Worm (Caenorhabditis elegans): ENCODE measurements around the gene C11G10.1.

Gene C11G10.1

ce11 chrX:15125138-15125537 is 33.4 kb downstream of the C11G10.1 start:
- TF ChIP-seq unc-86 (tag; optimal IDR thresholded peaks at IDR 0.05) (no peak), ceh-82 (tag; optimal IDR thresholded peaks at IDR 0.05) (no peak), nhr-11 (tag; optimal IDR thresholded peaks at IDR 0.05) (no peak), pqm-1 (tag; optimal IDR thresholded peaks at IDR 0.05) (no peak), ztf-4 (tag; optimal IDR thresholded peaks at IDR 0.05) (no peak)

- TF ChIP-seq zag-1 (tag; optimal IDR thresholded peaks at IDR 0.05): no peak
- TF ChIP-seq fkh-4 (tag; optimal IDR thresholded peaks at IDR 0.05; ENCODE audit: borderline replicate concordance): no peak
- TF ChIP-seq mef-2 (tag; optimal IDR thresholded peaks at IDR 0.05): no peak
- TF ChIP-seq snpc-4 (tag; optimal IDR thresholded peaks at IDR 0.05): no peak
- TF ChIP-seq efl-3 (GFP tag; optimal IDR thresholded peaks at IDR 0.05): no peak
- no peak for TF ChIP-seq vab-15 (tag; optimal IDR thresholded peaks at IDR 0.05)
- no peak for TF ChIP-seq ama-1 (optimal IDR thresholded peaks at IDR 0.05)
- TF ChIP-seq zip-4 (GFP tag; optimal IDR thresholded peaks at IDR 0.05): no peak
- no peak for TF ChIP-seq fkh-8 (tag; optimal IDR thresholded peaks at IDR 0.05)
- TF ChIP-seq lin-14 (GFP tag; optimal IDR thresholded peaks at IDR 0.05): no peak
- no peak for TF ChIP-seq mep-1 (tag; optimal IDR thresholded peaks at IDR 0.05)
- TF ChIP-seq mab-9 (GFP tag; IDR thresholded peaks at IDR 0.05): no peak
- no peak for TF ChIP-seq unc-98 (GFP tag; IDR thresholded peaks at IDR 0.05)
- TF ChIP-seq nhr-77 (tag; optimal IDR thresholded peaks at IDR 0.05): no peak
- TF ChIP-seq elt-2 (tag; optimal IDR thresholded peaks at IDR 0.05): no peak
These were observed 38.0 kb downstream of the C11G10.1 start for ce11 chrX:15120545-15120944.

ce11 chrX:15116514-15116913 is 42.0 kb downstream of the C11G10.1 start, which contains the start of gene R07D5.2:
Gene R07D5.2, minus strand, starts transcription at chrX:15116614.
- TF ChIP-seq isw-1 (GFP tag; IDR thresholded peaks at IDR 0.05) (no peak), xbp-1 (tag; optimal IDR thresholded peaks at IDR 0.05) (no peak), nhr-77 (tag; optimal IDR thresholded peaks at IDR 0.05) (no peak), elt-2 (tag; optimal IDR thresholded peaks at IDR 0.05) (no peak), snu-23 (GFP tag; optimal IDR thresholded peaks at IDR 0.05) (no peak), hlh-4 (tag; optimal IDR thresholded peaks at IDR 0.05) (no peak), lir-3 (tag; optimal IDR thresholded peaks at IDR 0.05; ENCODE audit: poor library complexity) (no peak), sptf-1 (tag; optimal IDR thresholded peaks at IDR 0.05) (no peak), fkh-4 (tag; optimal IDR thresholded peaks at IDR 0.05; ENCODE audit: borderline replicate concordance) (no peak), mab-9 (GFP tag; IDR thresholded peaks at IDR 0.05) (no peak), ztf-11 (tag; optimal IDR thresholded peaks at IDR 0.05) (no peak), unc-130 (tag; optimal IDR thresholded peaks at IDR 0.05) (no peak)

ce11 chrX:15115748-15116147 is 42.8 kb downstream of the C11G10.1 start:
- no peak for TF ChIP-seq egl-27 (tag; optimal IDR thresholded peaks at IDR 0.05)
- no peak for TF ChIP-seq vab-15 (tag; optimal IDR thresholded peaks at IDR 0.05)
- no peak for TF ChIP-seq sup-37 (GFP tag; optimal IDR thresholded peaks at IDR 0.05)
- no peak for TF ChIP-seq snu-23 (GFP tag; optimal IDR thresholded peaks at IDR 0.05)
- TF ChIP-seq hpl-2 (GFP tag; optimal IDR thresholded peaks at IDR 0.05): no peak
- no peak for TF ChIP-seq ztf-4 (tag; optimal IDR thresholded peaks at IDR 0.05)
- no peak for TF ChIP-seq nhr-237 (tag; optimal IDR thresholded peaks at IDR 0.05)
- no peak for TF ChIP-seq dsc-1 (tag; optimal IDR thresholded peaks at IDR 0.05)
- no peak for TF ChIP-seq fkh-4 (tag; optimal IDR thresholded peaks at IDR 0.05; ENCODE audit: borderline replicate concordance)
- TF ChIP-seq elt-3 (tag; optimal IDR thresholded peaks at IDR 0.05): no peak
- TF ChIP-seq mef-2 (tag; optimal IDR thresholded peaks at IDR 0.05): no peak
- TF ChIP-seq nhr-76 (tag; optimal IDR thresholded peaks at IDR 0.05): no peak
- no peak for TF ChIP-seq pax-3 (tag; optimal IDR thresholded peaks at IDR 0.05)
- TF ChIP-seq nhr-71 (tag; optimal IDR thresholded peaks at IDR 0.05): no peak
- no peak for TF ChIP-seq C16A3.4 (tag; optimal IDR thresholded peaks at IDR 0.05)
- no peak for TF ChIP-seq lin-15B (tag; optimal IDR thresholded peaks at IDR 0.05)
- TF ChIP-seq dpl-1 (GFP tag; optimal IDR thresholded peaks at IDR 0.05): no peak
- TF ChIP-seq lsy-2 (tag; optimal IDR thresholded peaks at IDR 0.05): no peak
- no peak for TF ChIP-seq nhr-19 (GFP tag; conservative IDR thresholded peaks at IDR 0.05)
